Worm (Caenorhabditis elegans) whole organism, young adult: ENCODE measurements around the gene dpy-23.

ENCODE experiments used
- F37B4.10 ChIP-seq: fragments of 200-800 bp; sonication (Bioruptor generic); IDR thresholded peaks from 2 replicates; pipeline ENCODE4 v1.3.6; 2022; ENCODE audit warnings: missing genetic modification characterization, missing compliant biosample characterization
- F57A8.1 ChIP-seq: fragments of 200-800 bp; sonication (Bioruptor generic); optimal IDR thresholded peaks from 2 replicates; lab custom pipeline; 2018; ENCODE audit warnings: mild to moderate bottlenecking, missing genetic modification characterization, moderate library complexity, missing compliant biosample characterization
- aptf-3 ChIP-seq: fragments of 200-800 bp; sonication (Bioruptor generic); IDR thresholded peaks from 2 replicates; pipeline ENCODE4 v1.3.6; 2022; ENCODE audit warnings: missing genetic modification characterization, missing compliant biosample characterization
- let-526 ChIP-seq: fragments of 200-800 bp; sonication (Bioruptor generic); IDR thresholded peaks from 2 replicates; pipeline ENCODE4 v1.3.6; 2022; ENCODE audit warnings: missing genetic modification reagents, missing genetic modification characterization, missing compliant biosample characterization
- lin-54 ChIP-seq: fragments of 200-800 bp; sonication (Bioruptor generic); optimal IDR thresholded peaks from 2 replicates; lab custom pipeline; 2018; ENCODE audit warnings: mild to moderate bottlenecking, missing genetic modification characterization, missing compliant biosample characterization
- madf-3 ChIP-seq: fragments of 200-800 bp; sonication (Bioruptor generic); IDR thresholded peaks from 2 replicates; pipeline ENCODE4 v1.3.6; 2022; ENCODE audit warnings: missing genetic modification reagents, missing genetic modification characterization, missing compliant biosample characterization
- mel-28 ChIP-seq: sonication (generic microtip); optimal IDR thresholded peaks from 2 replicates; lab custom pipeline; 2016; ENCODE audit warnings: borderline replicate concordance, mild to moderate bottlenecking, missing genetic modification characterization, missing compliant biosample characterization
- mxl-1 ChIP-seq: sonication (generic microtip); optimal IDR thresholded peaks from 2 replicates; lab custom pipeline; 2016; ENCODE audit warnings: missing genetic modification characterization, missing compliant biosample characterization
- snpc-3.4 ChIP-seq: sonication (generic microtip); optimal IDR thresholded peaks from 2 replicates; lab custom pipeline; 2017; ENCODE audit warnings: missing genetic modification characterization, mild to moderate bottlenecking, missing compliant biosample characterization, antibody characterized with exemption, moderate library complexity, missing genotype, missing genetic modification reagents
- tbx-9 ChIP-seq: sonication (generic microtip); optimal IDR thresholded peaks from 2 replicates; lab custom pipeline; 2016; ENCODE audit warnings: borderline replicate concordance, missing genetic modification characterization, inconsistent platforms, missing compliant biosample characterization

ce11 chrX:4439616-4440015, 50.5 kb downstream of the dpy-23 start:
- TF ChIP-seq madf-3 (no peak), F57A8.1 (GFP tag; lab: Kevin White, UChicago) (no peak), snpc-3.4 (no peak), mxl-1 (tag; lab: Kevin White, UChicago) (no peak), aptf-3 (GFP tag; lab: Robert Waterston, UW) (no peak), lin-54 (GFP tag; lab: Kevin White, UChicago) (no peak), tbx-9 (tag; lab: Kevin White, UChicago) (no peak), F37B4.10 (GFP tag; lab: Robert Waterston, UW) (no peak), mel-28 (no peak), let-526 (no peak)
